Fruit fly (Drosophila melanogaster) whole organism, embryonic: ENCODE data around the gene CG32195.

Experiments used
- CG18764 ChIP-seq: fragments of 200-800 bp; sonication (Bioruptor generic); optimal IDR thresholded peaks from 3 replicates; lab custom pipeline; 2016; ENCODE audit warnings: missing biosample characterization, missing genetic modification characterization
- CG4617 ChIP-seq: fragments of 200-800 bp; sonication (Bioruptor generic); optimal IDR thresholded peaks from 3 replicates; lab custom pipeline; 2016; ENCODE audit warnings: missing biosample characterization, missing genetic modification characterization, borderline replicate concordance
- en ChIP-seq: fragments of 200-800 bp; sonication (Bioruptor generic); optimal IDR thresholded peaks from 2 replicates; lab custom pipeline; 2016; ENCODE audit warnings: missing biosample characterization, missing genetic modification characterization
- sens ChIP-seq: fragments of 200-800 bp; sonication (Bioruptor generic); peaks from one replicate; lab custom pipeline; 2016; ENCODE audit warnings: missing biosample characterization, missing genetic modification characterization
- ttk ChIP-seq: fragments of 200-800 bp; sonication (Bioruptor generic); IDR thresholded peaks from 2 replicates; pipeline ENCODE4 v2.1.2; 2022; ENCODE audit warnings: missing biosample characterization, missing genetic modification characterization
- tx ChIP-seq: fragments of 200-800 bp; sonication (Bioruptor generic); optimal IDR thresholded peaks from 2 replicates; lab custom pipeline; 2016; ENCODE audit warnings: missing biosample characterization, missing genetic modification characterization

DNA sequence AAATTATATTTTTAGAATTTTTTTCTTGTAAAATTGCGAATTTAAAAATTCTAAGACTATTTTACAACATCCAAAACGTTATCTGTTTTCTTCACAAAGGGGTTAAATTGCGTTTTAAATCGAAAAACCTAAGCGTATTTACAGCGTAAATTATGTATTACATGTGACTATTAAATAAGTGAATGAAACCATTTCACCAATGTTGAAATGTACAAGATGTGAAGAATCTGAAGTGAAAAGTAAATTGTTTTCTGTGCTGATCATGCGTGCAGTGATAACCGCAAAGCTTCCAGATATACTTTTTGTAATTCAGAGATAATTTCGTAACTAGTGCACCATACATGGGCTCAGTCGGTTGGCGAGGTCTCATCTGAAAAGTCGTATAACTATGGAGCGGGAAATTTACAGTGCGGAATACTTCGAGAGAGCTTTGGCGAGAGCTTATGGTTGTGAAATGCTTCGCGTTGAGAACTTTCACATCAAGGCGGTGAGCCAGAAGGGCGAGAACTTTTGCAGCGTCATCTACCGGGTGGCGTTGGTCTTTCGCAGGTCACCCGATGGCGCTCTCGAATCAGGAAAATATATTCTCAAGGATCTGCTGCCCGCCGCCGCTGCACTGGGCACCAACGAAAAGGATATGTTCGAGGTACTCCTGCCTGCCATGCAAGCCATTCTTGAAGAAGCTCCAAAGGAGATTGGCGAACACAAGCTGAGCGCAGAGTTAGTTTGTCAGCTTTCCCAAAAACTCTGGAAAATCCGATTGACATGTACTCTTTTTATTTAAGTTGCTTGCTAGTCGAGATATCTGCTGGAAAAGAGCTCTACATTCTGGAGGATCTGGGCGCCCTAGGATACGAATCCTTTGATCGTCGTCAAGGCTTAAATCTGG lies 1.5 kb downstream of the CG32195 start:
- TF ChIP-seq tx (GFP tag; lab: Kevin White, UChicago) (no peak), CG18764 (no peak), en (GFP tag; lab: Kevin White, UChicago) (no peak), sens (peak; percentile 85), ttk (GFP tag; lab: Robert Waterston, UW) (peak; percentile 55; the same call in 1 of the 2 replicates), CG4617 (no peak)
